Worm (Caenorhabditis elegans): Measurements from ENCODE around the gene stg-2.
A peak's percentile ranks its signal among the peaks of the same experiment; 100 is the strongest.

Gene stg-2

ce11 chrX:8646287-8646686 lies 2.6 kb upstream of the stg-2 start (continued):
- TF ChIP-seq nhr-25 (tag; optimal IDR thresholded peaks at IDR 0.05; ENCODE audit: borderline replicate concordance, insufficient read depth), result no peak
- no peak for TF ChIP-seq F10B5.3 (tag; optimal IDR thresholded peaks at IDR 0.05)
- no peak for TF ChIP-seq fkh-10 (GFP tag; optimal IDR thresholded peaks at IDR 0.05)
- TF ChIP-seq nhr-28 (tag; optimal IDR thresholded peaks at IDR 0.05), result peak; percentile 40
- peak; percentile 87 for TF ChIP-seq aha-1 (tag)
- TF ChIP-seq unc-62 (GFP tag; optimal IDR thresholded peaks at IDR 0.05 in 1 of 2), result peak in 1 of 2 experiments; percentile 97
- TF ChIP-seq unc-62 (tag; optimal IDR thresholded peaks at IDR 0.05), result no peak
- TF ChIP-seq F49E8.2 (tag; optimal IDR thresholded peaks at IDR 0.05; ENCODE audit: borderline replicate concordance), result peak; percentile 50
- peak; percentile 74; the same call in 1 of the 2 replicates for TF ChIP-seq nhr-42 (GFP tag; IDR thresholded peaks at IDR 0.05)
- TF ChIP-seq fos-1 (tag; optimal IDR thresholded peaks at IDR 0.05), result no peak
- TF ChIP-seq T26A8.4 (GFP tag; IDR thresholded peaks at IDR 0.05), result no peak; the same call in none of the 2 replicates
- TF ChIP-seq ces-1 (GFP tag; optimal IDR thresholded peaks at IDR 0.05), result no peak
- peak; percentile 71 for TF ChIP-seq tra-1 (GFP tag; IDR thresholded peaks at IDR 0.05)
- peak; percentile 92 for TF ChIP-seq dmd-8 (GFP tag; IDR thresholded peaks at IDR 0.05)
- no peak for TF ChIP-seq snpc-4 (tag; optimal IDR thresholded peaks at IDR 0.05)
- TF ChIP-seq R02D3.7 (tag; optimal IDR thresholded peaks at IDR 0.05), result no peak
- TF ChIP-seq dve-1 (tag; optimal IDR thresholded peaks at IDR 0.05; ENCODE audit: insufficient read depth), result peak; percentile 56

DNA sequence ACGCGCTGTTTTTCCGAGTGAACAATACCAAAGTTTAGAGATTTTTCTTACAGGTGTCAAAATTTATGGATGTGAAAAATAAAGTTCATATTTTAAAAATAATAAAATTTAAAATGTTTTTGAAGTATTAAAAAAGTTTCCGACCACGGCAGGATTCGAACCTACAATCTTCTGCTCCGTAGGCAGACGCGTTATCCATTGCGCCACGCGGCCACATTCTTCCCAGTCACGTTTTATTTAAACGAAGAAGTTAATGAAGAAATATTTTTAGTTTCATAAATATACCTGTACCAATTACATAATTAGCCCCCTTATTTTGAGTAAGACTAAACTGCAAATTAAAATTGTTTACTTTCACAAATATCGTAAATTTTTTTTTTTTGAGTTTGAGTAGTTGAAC lies 3.1 kb downstream of the stg-2 start:
- TF ChIP-seq madf-9 (GFP tag; conservative IDR thresholded peaks at IDR 0.05), result no peak
- TF ChIP-seq pha-4 (GFP tag; IDR thresholded peaks at IDR 0.05), result peak; percentile 79
- TF ChIP-seq pha-4 (tag; optimal IDR thresholded peaks at IDR 0.05), result no peak
- TF ChIP-seq set-16 (GFP tag; IDR thresholded peaks at IDR 0.05), result no peak
- TF ChIP-seq dmd-9 (GFP tag; IDR thresholded peaks at IDR 0.05), result no peak
- TF ChIP-seq lin-15B (tag; optimal IDR thresholded peaks at IDR 0.05), result no peak
- no peak for TF ChIP-seq F37D6.2 (tag; optimal IDR thresholded peaks at IDR 0.05)
- TF ChIP-seq spr-3 (GFP tag; optimal IDR thresholded peaks at IDR 0.05), result no peak
- no peak for TF ChIP-seq fkh-10 (GFP tag; optimal IDR thresholded peaks at IDR 0.05)
- peak; percentile 80 for TF ChIP-seq dmd-8 (GFP tag; IDR thresholded peaks at IDR 0.05)
- no peak for TF ChIP-seq daf-12 (tag; optimal IDR thresholded peaks at IDR 0.05)
- no peak for TF ChIP-seq zip-2 (tag; optimal IDR thresholded peaks at IDR 0.05)
- no peak for TF ChIP-seq T26A8.4 (GFP tag; IDR thresholded peaks at IDR 0.05)
- TF ChIP-seq tra-1 (GFP tag; IDR thresholded peaks at IDR 0.05), result peak; percentile 80; the same call in 1 of the 2 replicates
- no peak for TF ChIP-seq nhr-25 (tag; optimal IDR thresholded peaks at IDR 0.05; ENCODE audit: borderline replicate concordance, insufficient read depth)
- TF ChIP-seq vab-7 (GFP tag; IDR thresholded peaks at IDR 0.05), result peak; percentile 62
- no peak for TF ChIP-seq ama-1 (optimal IDR thresholded peaks at IDR 0.05)
- TF ChIP-seq php-3 (GFP tag; IDR thresholded peaks at IDR 0.05), result no peak
- TF ChIP-seq nhr-11 (tag; optimal IDR thresholded peaks at IDR 0.05), result no peak
- TF ChIP-seq dve-1 (tag; optimal IDR thresholded peaks at IDR 0.05; ENCODE audit: insufficient read depth), result peak; percentile 53
- 0 out of 2 replicates have a peak, but pooled peaks have one; percentile 14 for TF ChIP-seq Y48G9A.11 (GFP tag; IDR thresholded peaks at IDR 0.05)
- TF ChIP-seq attf-4 (tag; optimal IDR thresholded peaks at IDR 0.05), result no peak
- no peak for TF ChIP-seq daf-8 (GFP tag; IDR thresholded peaks at IDR 0.05)
- TF ChIP-seq nhr-10 (tag; optimal IDR thresholded peaks at IDR 0.05), result no peak
- TF ChIP-seq F26F4.8 (GFP tag; conservative IDR thresholded peaks at IDR 0.05), result 0 out of 2 replicates have a peak, but pooled peaks have one; percentile 45
- no peak for TF ChIP-seq D1046.2 (GFP tag; IDR thresholded peaks at IDR 0.05)
- TF ChIP-seq spr-1 (tag; optimal IDR thresholded peaks at IDR 0.05), result peak; percentile 29
- no peak for TF ChIP-seq ZK337.2 (GFP tag; IDR thresholded peaks at IDR 0.05)
- TF ChIP-seq pqm-1 (tag; optimal IDR thresholded peaks at IDR 0.05), result no peak
- no peak for TF ChIP-seq ces-1 (GFP tag; optimal IDR thresholded peaks at IDR 0.05)
- no peak for TF ChIP-seq hlh-30 (tag; optimal IDR thresholded peaks at IDR 0.05; ENCODE audit: insufficient read depth)
- no peak for TF ChIP-seq snpc-4 (tag; optimal IDR thresholded peaks at IDR 0.05)
- TF ChIP-seq aha-1 (tag), result peak; percentile 34
- no peak for TF ChIP-seq R02D3.7 (tag; optimal IDR thresholded peaks at IDR 0.05)
- 0 out of 2 replicates have a peak, but pooled peaks have one; percentile 19 for TF ChIP-seq zfp-3 (GFP tag; conservative IDR thresholded peaks at IDR 0.05)
- TF ChIP-seq lin-38 (GFP tag; IDR thresholded peaks at IDR 0.05), result peak; percentile 70
- TF ChIP-seq snpc-1.2 (GFP tag; IDR thresholded peaks at IDR 0.05), result peak; percentile 74
- TF ChIP-seq lin-39 (tag; optimal IDR thresholded peaks at IDR 0.05), result no peak
- no peak for TF ChIP-seq lin-1 (GFP tag; IDR thresholded peaks at IDR 0.05)
- TF ChIP-seq nhr-41 (GFP tag; IDR thresholded peaks at IDR 0.05), result no peak
- TF ChIP-seq ZK546.5 (tag; optimal IDR thresholded peaks at IDR 0.05), result no peak
- no peak for TF ChIP-seq saeg-2 (GFP tag; IDR thresholded peaks at IDR 0.05)

Data from whole organism, L4 larva.